Worm (Caenorhabditis elegans) whole organism, L4/young adult: ENCODE data around the gene oxi-1.

Experiments used
- W03F9.2 ChIP-seq: fragments of 150-350 bp; optimal IDR thresholded peaks from 2 replicates; lab custom pipeline; 2014; ENCODE audit warnings: missing biosample characterization, missing genetic modification characterization
- dao-5 ChIP-seq: sonication (generic microtip); optimal IDR thresholded peaks from 2 replicates; lab custom pipeline; 2016; ENCODE audit warnings: missing genotype, missing genetic modification characterization, moderate library complexity, missing compliant biosample characterization
- him-1 ChIP-seq: sonication (generic microtip); optimal IDR thresholded peaks from 2 replicates; lab custom pipeline; 2016; ENCODE audit warnings: missing genotype, missing genetic modification reagents, missing genetic modification characterization, missing compliant biosample characterization

ce11 chrIII:10902341-10902740 lies 44.3 kb downstream of the oxi-1 start, which contains the start of gene unc-119:
- TF ChIP-seq dao-5 (tag; lab: Kevin White, UChicago) = no peak
- TF ChIP-seq him-1 (tag; lab: Kevin White, UChicago) = no peak
- no peak for TF ChIP-seq W03F9.2 (tag; lab: Kevin White, UChicago)
